Fruit fly (Drosophila melanogaster) whole organism, embryonic: Measurements from ENCODE around the gene CNPYb.

ENCODE experiments used
- Ada2b ChIP-seq: fragments of 200-800 bp; sonication (Bioruptor generic); IDR thresholded peaks from 2 replicates; pipeline ENCODE4 v1.3.6; 2022; ENCODE audit warnings: missing biosample characterization, missing genetic modification characterization
- Atf6 ChIP-seq: fragments of 200-800 bp; sonication (Bioruptor generic); IDR thresholded peaks from 2 replicates; pipeline ENCODE4 v1.3.6; 2022; ENCODE audit warnings: missing biosample characterization, missing genetic modification characterization
- Bgb ChIP-seq: fragments of 200-800 bp; sonication (Bioruptor generic); IDR thresholded peaks from 2 replicates; pipeline ENCODE4 v1.3.6; 2022; ENCODE audit warnings: missing biosample characterization, missing genetic modification characterization; ENCODE audit not compliant: partially characterized antibody
- CG10209 ChIP-seq: fragments of 200-800 bp; sonication (Bioruptor generic); optimal IDR thresholded peaks from 3 replicates; lab custom pipeline; 2017; ENCODE audit warnings: missing biosample characterization, mild to moderate bottlenecking, missing genetic modification characterization, missing genetic modification reagents
- CG11560 ChIP-seq: fragments of 200-800 bp; sonication (Bioruptor generic); IDR thresholded peaks from 3 replicates; pipeline ENCODE4 v1.3.6; 2022; ENCODE audit warnings: missing biosample characterization, missing genetic modification characterization
- CG12942 ChIP-seq: fragments of 200-800 bp; sonication (Bioruptor generic); optimal IDR thresholded peaks from 3 replicates; lab custom pipeline; 2016; ENCODE audit warnings: missing biosample characterization, missing genetic modification characterization
- CG14441 ChIP-seq: fragments of 200-800 bp; sonication (Bioruptor generic); IDR thresholded peaks from 2 replicates; pipeline ENCODE4 v1.3.6; 2022; ENCODE audit warnings: missing biosample characterization, missing genetic modification characterization
- CG15011 ChIP-seq: fragments of 200-800 bp; sonication (Bioruptor generic); optimal IDR thresholded peaks from 3 replicates; lab custom pipeline; 2018; ENCODE audit warnings: missing biosample characterization, mild to moderate bottlenecking, missing genetic modification characterization
- CG15514 ChIP-seq: fragments of 200-800 bp; sonication (Bioruptor generic); optimal IDR thresholded peaks from 3 replicates; lab custom pipeline; 2017; ENCODE audit warnings: missing biosample characterization, missing genetic modification characterization, mild to moderate bottlenecking, moderate library complexity, missing genetic modification reagents
- CG18262 ChIP-seq: fragments of 200-800 bp; optimal IDR thresholded peaks from 3 replicates; lab custom pipeline; 2019; ENCODE audit warnings: missing biosample characterization, mild to moderate bottlenecking, missing genetic modification characterization, moderate library complexity
- CG2129 ChIP-seq: fragments of 200-800 bp; sonication (Bioruptor generic); IDR thresholded peaks from 2 replicates; pipeline ENCODE4 v1.3.6; 2022; ENCODE audit warnings: missing biosample characterization, missing genetic modification characterization; ENCODE audit not compliant: partially characterized antibody
- CG2889 ChIP-seq: fragments of 200-800 bp; sonication (Bioruptor generic); IDR thresholded peaks from 3 replicates; pipeline ENCODE4 v1.3.6; 2022; ENCODE audit warnings: missing biosample characterization, missing genetic modification characterization
- CG3163 ChIP-seq: fragments of 200-800 bp; sonication (Bioruptor generic); optimal IDR thresholded peaks from 3 replicates; lab custom pipeline; 2016; ENCODE audit warnings: missing biosample characterization, missing genetic modification characterization
- CG34376 ChIP-seq: fragments of 200-800 bp; sonication (Bioruptor generic); optimal IDR thresholded peaks from 2 replicates; lab custom pipeline; 2018; ENCODE audit warnings: missing biosample characterization, mild to moderate bottlenecking, missing genetic modification characterization
- CG3838 ChIP-seq: fragments of 200-800 bp; sonication (Bioruptor generic); optimal IDR thresholded peaks from 3 replicates; lab custom pipeline; 2016; ENCODE audit warnings: missing biosample characterization, missing genetic modification characterization
- CG4404 ChIP-seq: fragments of 200-800 bp; sonication (Bioruptor generic); IDR thresholded peaks from 2 replicates; pipeline ENCODE4 v1.3.6; 2022; ENCODE audit warnings: missing biosample characterization, missing genetic modification characterization
- CG6791 ChIP-seq: fragments of 200-800 bp; sonication (Bioruptor generic); IDR thresholded peaks from 3 replicates; pipeline ENCODE4 v1.3.6; 2022; ENCODE audit warnings: missing biosample characterization, missing genetic modification characterization; ENCODE audit not compliant: partially characterized antibody
- CG6813 ChIP-seq: fragments of 200-800 bp; sonication (Bioruptor generic); optimal IDR thresholded peaks from 2 replicates; lab custom pipeline; 2017; ENCODE audit warnings: missing biosample characterization, missing genetic modification characterization, mild to moderate bottlenecking, moderate library complexity, missing genetic modification reagents
- CG7556 ChIP-seq: fragments of 200-800 bp; sonication (Bioruptor generic); optimal IDR thresholded peaks from 2 replicates; lab custom pipeline; 2017; ENCODE audit warnings: missing biosample characterization, mild to moderate bottlenecking, missing genetic modification characterization
- CG7745 ChIP-seq: fragments of 200-800 bp; sonication (Bioruptor generic); optimal IDR thresholded peaks from 2 replicates; lab custom pipeline; 2018; ENCODE audit warnings: missing biosample characterization, mild to moderate bottlenecking, missing genetic modification characterization, moderate library complexity
- CG9876 ChIP-seq: fragments of 200-800 bp; sonication (Bioruptor generic); optimal IDR thresholded peaks from 2 replicates; lab custom pipeline; 2016; ENCODE audit warnings: missing biosample characterization, missing genetic modification characterization
- Dp ChIP-seq: fragments of 200-800 bp; sonication (Bioruptor generic); optimal IDR thresholded peaks from 2 replicates; lab custom pipeline; 2018; ENCODE audit warnings: missing biosample characterization, mild to moderate bottlenecking, missing genetic modification characterization, moderate library complexity
- Gug ChIP-seq: fragments of 200-800 bp; sonication (Bioruptor generic); IDR thresholded peaks from 4 replicates; pipeline ENCODE4 v1.3.6; 2022; ENCODE audit warnings: missing biosample characterization, missing genetic modification characterization
- HmgZ ChIP-seq: fragments of 200-800 bp; sonication (Bioruptor generic); optimal IDR thresholded peaks from 2 replicates; lab custom pipeline; 2018; ENCODE audit warnings: missing biosample characterization, mild to moderate bottlenecking, missing genetic modification characterization
- Jarid2 ChIP-seq: fragments of 200-800 bp; sonication (Bioruptor generic); optimal IDR thresholded peaks from 3 replicates; lab custom pipeline; 2017; ENCODE audit warnings: mild to moderate bottlenecking, missing biosample characterization, missing genetic modification reagents, missing genetic modification characterization
- Mad ChIP-seq: fragments of 200-800 bp; sonication (Bioruptor generic); optimal IDR thresholded peaks from 2 replicates; lab custom pipeline; 2016; ENCODE audit warnings: missing biosample characterization, missing genetic modification characterization
- NC2β ChIP-seq: fragments of 200-800 bp; sonication (Bioruptor generic); optimal IDR thresholded peaks from 2 replicates; lab custom pipeline; 2016; ENCODE audit warnings: missing biosample characterization, missing genetic modification characterization
- Opbp ChIP-seq: fragments of 200-800 bp; sonication (Bioruptor generic); IDR thresholded peaks from 3 replicates; pipeline ENCODE4 v1.3.6; 2022; ENCODE audit warnings: missing biosample characterization, missing genetic modification characterization; ENCODE audit not compliant: partially characterized antibody
- Trl ChIP-seq, 3 experiments: fragments of >200 bp in 2 of 3; fragments of 200-800 bp in 1 of 3; sonication (Bioruptor generic) in 1 of 3; optimal IDR thresholded peaks; 2 replicates in 1 of 3; 3 replicates in 2 of 3; lab custom pipeline; 2016 to 2017; ENCODE audit warnings: missing biosample characterization in 1 of 3, missing genetic modification characterization in 1 of 3
- YL-1 ChIP-seq: fragments of 200-800 bp; sonication (Bioruptor generic); optimal IDR thresholded peaks from 3 replicates; lab custom pipeline; 2017; ENCODE audit warnings: missing biosample characterization, mild to moderate bottlenecking, missing genetic modification characterization
- bbx ChIP-seq: fragments of 200-800 bp; sonication (Bioruptor generic); IDR thresholded peaks from 2 replicates; pipeline ENCODE4 v1.3.6; 2022; ENCODE audit warnings: missing biosample characterization, missing genetic modification characterization; ENCODE audit not compliant: partially characterized antibody
- bcd ChIP-seq: fragments of 200-800 bp; sonication (Bioruptor generic); optimal IDR thresholded peaks from 2 replicates; lab custom pipeline; 2017; ENCODE audit warnings: missing biosample characterization, mild to moderate bottlenecking, missing genetic modification characterization
- da ChIP-seq: fragments of 200-800 bp; sonication (Bioruptor generic); optimal IDR thresholded peaks from 2 replicates; lab custom pipeline; 2016; ENCODE audit warnings: missing biosample characterization, missing genetic modification characterization
- gcm2 ChIP-seq: fragments of 200-800 bp; sonication (Bioruptor generic); optimal IDR thresholded peaks from 2 replicates; lab custom pipeline; 2016; ENCODE audit warnings: missing biosample characterization, missing genetic modification characterization
- gsb ChIP-seq: fragments of 200-800 bp; sonication (Bioruptor generic); IDR thresholded peaks from 2 replicates; pipeline ENCODE4 v1.3.6; 2022; ENCODE audit warnings: missing biosample characterization, missing genetic modification characterization
- her ChIP-seq: fragments of 200-800 bp; sonication (Bioruptor generic); optimal IDR thresholded peaks from 2 replicates; lab custom pipeline; 2016; ENCODE audit warnings: missing biosample characterization, missing genetic modification characterization
- hkb ChIP-seq, 2 experiments: fragments of 200-800 bp in 1 of 2; fragments of >200 bp in 1 of 2; sonication (Bioruptor generic) in 1 of 2; IDR thresholded peaks in 1 of 2; optimal IDR thresholded peaks in 1 of 2; 2 replicates each; pipeline versions ENCODE4 v1.3.6 to Lab custom; 2017 to 2022; ENCODE audit warnings: missing biosample characterization in 1 of 2, missing genetic modification characterization in 1 of 2
- mld ChIP-seq: fragments of 200-800 bp; sonication (Bioruptor generic); IDR thresholded peaks from 3 replicates; pipeline ENCODE4 v1.3.6; 2022; ENCODE audit warnings: missing biosample characterization, missing genetic modification characterization; ENCODE audit not compliant: partially characterized antibody
- odd ChIP-seq: fragments of 200-800 bp; sonication (Bioruptor generic); optimal IDR thresholded peaks from 2 replicates; lab custom pipeline; 2017; ENCODE audit warnings: missing biosample characterization, mild to moderate bottlenecking, missing genetic modification characterization
- psq ChIP-seq: fragments of 200-800 bp; sonication (Bioruptor generic); optimal IDR thresholded peaks from 2 replicates; lab custom pipeline; 2017; ENCODE audit warnings: missing biosample characterization, missing genetic modification characterization
- pum ChIP-seq: fragments of 200-800 bp; sonication (Bioruptor generic); optimal IDR thresholded peaks from 2 replicates; lab custom pipeline; 2016; ENCODE audit warnings: missing biosample characterization, missing genetic modification characterization
- ranshi ChIP-seq: fragments of 200-800 bp; sonication (Bioruptor generic); IDR thresholded peaks from 2 replicates; pipeline ENCODE4 v1.3.6; 2022; ENCODE audit warnings: missing biosample characterization, missing genetic modification characterization
- sim ChIP-seq: fragments of 200-800 bp; sonication (Bioruptor generic); IDR thresholded peaks from 2 replicates; pipeline ENCODE4 v1.3.6; 2022; ENCODE audit warnings: missing biosample characterization, missing genetic modification characterization
- sna ChIP-seq: fragments of 200-800 bp; sonication (Bioruptor generic); IDR thresholded peaks from 2 replicates; pipeline ENCODE4 v1.3.6; 2022; ENCODE audit warnings: missing biosample characterization, missing genetic modification characterization; ENCODE audit not compliant: partially characterized antibody
- sr ChIP-seq: fragments of 200-800 bp; sonication (Bioruptor generic); IDR thresholded peaks from 3 replicates; pipeline ENCODE4 v1.3.6; 2022; ENCODE audit warnings: missing biosample characterization, missing genetic modification characterization
- z ChIP-seq: fragments of 200-800 bp; sonication (Bioruptor generic); IDR thresholded peaks from 3 replicates; pipeline ENCODE4 v1.3.6; 2022; ENCODE audit warnings: missing biosample characterization, missing genetic modification characterization
- zen2 ChIP-seq: fragments of 200-800 bp; sonication (Bioruptor generic); IDR thresholded peaks from 3 replicates; pipeline ENCODE4 v1.3.6; 2022; ENCODE audit warnings: missing biosample characterization, missing genetic modification characterization; ENCODE audit not compliant: partially characterized antibody

CNPYb gene

DNA sequence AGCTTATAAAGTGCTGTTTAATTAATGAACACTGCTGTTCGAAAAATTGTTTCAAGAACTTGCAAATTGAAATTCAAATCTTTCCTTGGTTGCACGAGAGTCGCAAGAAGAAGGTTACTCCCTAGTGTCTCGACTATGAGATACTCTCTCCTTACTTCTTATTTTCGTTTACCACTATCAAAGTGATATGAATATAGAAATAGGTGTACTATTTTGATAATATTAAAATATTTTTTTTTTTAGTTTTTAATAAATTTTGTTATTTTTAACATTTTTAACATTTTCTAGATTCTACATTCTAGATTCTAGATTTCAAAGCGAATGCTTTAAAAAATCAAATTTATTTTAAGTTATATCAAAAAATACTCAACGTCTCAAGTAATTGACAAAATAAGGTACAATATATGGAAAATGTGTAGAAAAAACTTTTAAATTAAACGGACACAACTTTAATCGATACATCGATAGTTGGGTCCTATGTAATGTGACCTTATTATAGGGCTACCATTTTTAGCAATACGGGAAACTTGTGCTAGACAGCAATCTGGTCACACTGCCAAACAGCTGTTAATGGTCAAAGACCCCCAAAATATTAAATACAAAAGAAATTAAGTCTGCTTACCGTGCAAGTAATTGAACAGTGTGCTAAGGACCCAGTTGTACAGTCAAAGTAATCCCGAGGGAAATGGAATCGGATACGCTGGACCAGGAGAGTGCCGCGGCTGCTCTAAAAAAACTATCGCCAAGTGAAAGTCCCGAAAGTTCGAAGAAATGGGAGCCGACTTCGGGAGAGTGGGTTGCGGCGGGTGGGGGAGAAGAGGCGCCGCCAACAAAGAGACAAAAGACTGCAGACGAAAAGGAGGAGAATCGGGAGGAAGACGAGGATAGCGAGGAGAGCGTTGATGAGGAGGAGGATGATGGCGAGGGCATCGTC, 3.6 kb downstream of the CNPYb start, which contains the start of gene MESR6 (continued):
- no peak for TF ChIP-seq CG2889 (GFP tag; lab: Robert Waterston, UW)
- no peak for TF ChIP-seq Jarid2 (GFP tag; lab: Kevin White, UChicago)
- no peak for TF ChIP-seq her (GFP tag; lab: Kevin White, UChicago)
- TF ChIP-seq CG3163 (GFP tag; lab: Kevin White, UChicago): no peak
- TF ChIP-seq bcd: no peak
- TF ChIP-seq psq: no peak
- TF ChIP-seq gsb (GFP tag; lab: Robert Waterston, UW): no peak
- no peak for TF ChIP-seq Gug (GFP tag; lab: Robert Waterston, UW)
- no peak for TF ChIP-seq hkb (optimal IDR thresholded peaks at IDR 0.05; lab: Kevin White, UChicago)
- peak; percentile 64 for TF ChIP-seq hkb (GFP tag; IDR thresholded peaks at IDR 0.05; lab: Robert Waterston, UW)
- TF ChIP-seq sr (GFP tag; lab: Robert Waterston, UW): no peak
- no peak for TF ChIP-seq CG14441
- no peak; the same call in 2 of the 3 replicates for TF ChIP-seq zen2 (GFP tag; lab: Robert Waterston, UW)
- peak; percentile 13 for TF ChIP-seq CG10209 (GFP tag; lab: Kevin White, UChicago)
- TF ChIP-seq Opbp (GFP tag; lab: Robert Waterston, UW): peak; percentile 85
- TF ChIP-seq Bgb (GFP tag; lab: Robert Waterston, UW): peak; percentile 85
- TF ChIP-seq odd: no peak
- TF ChIP-seq CG18262 (tag; lab: Kevin White, UChicago): peak; percentile 40
- peak; percentile 46 for TF ChIP-seq YL-1
- TF ChIP-seq CG11560 (tag; lab: Robert Waterston, UW): no peak
- TF ChIP-seq da: no peak
- TF ChIP-seq pum (GFP tag; lab: Kevin White, UChicago): no peak
- TF ChIP-seq gcm2 (GFP tag; lab: Kevin White, UChicago): no peak
- TF ChIP-seq bbx (GFP tag; lab: Robert Waterston, UW): peak; percentile 84
- TF ChIP-seq NC2β (GFP tag; lab: Kevin White, UChicago): no peak
- TF ChIP-seq Mad (GFP tag; lab: Kevin White, UChicago): no peak
- no peak for TF ChIP-seq CG3838 (GFP tag; lab: Kevin White, UChicago)
- no peak for TF ChIP-seq CG9876 (GFP tag; lab: Kevin White, UChicago)
- peak; percentile 47 for TF ChIP-seq CG7556 (GFP tag; lab: Kevin White, UChicago)
- TF ChIP-seq CG34376 (GFP tag; lab: Kevin White, UChicago): no peak
- peak; percentile 45; the same call in 1 of the 2 replicates for TF ChIP-seq Atf6
- peak; percentile 51; the same call in 1 of the 2 replicates for TF ChIP-seq ranshi (GFP tag; lab: Robert Waterston, UW)
- TF ChIP-seq CG7745 (tag; lab: Kevin White, UChicago): no peak
- TF ChIP-seq HmgZ (tag; lab: Kevin White, UChicago): peak; percentile 60
- no peak for TF ChIP-seq Ada2b (GFP tag; lab: Robert Waterston, UW)
- no peak for TF ChIP-seq CG4404
- peak; percentile 51; the same call in 1 of the 3 replicates for TF ChIP-seq mld (GFP tag; lab: Robert Waterston, UW)
- no peak for TF ChIP-seq z (GFP tag; lab: Robert Waterston, UW)
- TF ChIP-seq CG6791: peak; percentile 84
- no peak for TF ChIP-seq CG6813 (GFP tag; lab: Kevin White, UChicago)
- TF ChIP-seq CG15011 (GFP tag; lab: Kevin White, UChicago): no peak
- peak; percentile 58 for TF ChIP-seq CG2129 (GFP tag; lab: Robert Waterston, UW)
- peak; percentile 64 for TF ChIP-seq Dp (GFP tag; lab: Kevin White, UChicago)
- no peak for TF ChIP-seq sim (GFP tag; lab: Robert Waterston, UW)
- no peak for TF ChIP-seq CG12942 (GFP tag; lab: Kevin White, UChicago)
- TF ChIP-seq sna (GFP tag; lab: Robert Waterston, UW): peak; percentile 75
- peak; percentile 24 for TF ChIP-seq CG15514
- TF ChIP-seq Trl (optimal IDR thresholded peaks at IDR 0.05; lab: Kevin White, UChicago): no peak
- TF ChIP-seq Trl (GFP tag; optimal IDR thresholded peaks at IDR 0.05; lab: Kevin White, UChicago): no peak
